Worm (Caenorhabditis elegans): Measurements from ENCODE around the gene srbc-17.
A peak's percentile ranks its signal among the peaks of the same experiment; 100 is the strongest.

Gene srbc-17

DNA sequence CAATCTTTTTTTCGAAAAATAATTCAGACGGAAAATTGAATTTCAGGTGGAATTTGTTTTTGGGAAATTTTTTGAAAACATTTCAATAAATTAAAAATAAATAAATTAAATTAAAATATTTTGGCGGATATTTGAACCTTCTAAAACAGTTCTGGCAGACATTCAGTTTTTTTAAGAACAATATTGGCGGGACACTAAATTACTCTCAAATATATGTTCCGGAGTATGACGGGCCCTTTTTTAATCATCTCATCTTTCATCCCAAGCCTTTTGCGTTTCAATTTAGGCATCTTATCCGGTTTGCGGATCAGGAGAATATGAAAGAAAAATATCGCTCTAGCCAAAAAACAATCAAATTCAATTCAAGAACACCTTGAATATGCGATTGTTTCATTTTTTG, 29.3 kb downstream of the srbc-17 start, which contains the start of gene svh-11:
Gene svh-11 (plus strand): TSS at position 301 of the 400 bp plus-strand sequence.
- no peak for TF ChIP-seq ama-1 (optimal IDR thresholded peaks at IDR 0.05)
- no peak for TF ChIP-seq skn-1 (tag; optimal IDR thresholded peaks at IDR 0.05)
- no peak for TF ChIP-seq mab-9 (GFP tag; IDR thresholded peaks at IDR 0.05)
- no peak for TF ChIP-seq mef-2 (tag; optimal IDR thresholded peaks at IDR 0.05)
- no peak for TF ChIP-seq vab-15 (tag; optimal IDR thresholded peaks at IDR 0.05)
- TF ChIP-seq unc-62 (GFP tag; optimal IDR thresholded peaks at IDR 0.05) = no peak
- no peak for TF ChIP-seq F16B12.6 (tag; optimal IDR thresholded peaks at IDR 0.05)
- no peak for TF ChIP-seq ceh-8 (GFP tag; optimal IDR thresholded peaks at IDR 0.05)
- TF ChIP-seq zag-1 (tag; optimal IDR thresholded peaks at IDR 0.05) = no peak

DNA sequence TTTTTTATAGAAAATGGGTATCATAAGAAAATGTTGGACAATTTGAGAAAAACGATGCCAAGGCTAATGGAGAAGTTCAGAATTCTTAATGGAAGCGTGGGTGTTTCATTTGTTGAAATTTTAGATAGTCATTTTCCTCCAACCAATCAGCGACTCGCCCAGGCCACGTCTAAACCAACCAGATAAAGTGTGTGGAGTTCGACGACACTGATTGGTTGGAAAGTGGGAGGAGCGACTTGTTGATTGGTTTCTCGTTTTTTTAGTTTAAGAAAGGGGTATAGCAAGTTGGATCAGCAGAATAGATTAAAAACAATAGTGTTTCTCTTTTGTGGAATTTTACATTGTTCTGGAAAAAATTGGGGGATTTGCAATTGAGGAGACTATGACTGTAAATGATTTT, 30.0 kb downstream of the srbc-17 start:
- no peak for TF ChIP-seq isw-1 (GFP tag; IDR thresholded peaks at IDR 0.05)
- TF ChIP-seq C16A3.4 (tag; optimal IDR thresholded peaks at IDR 0.05) = no peak
- TF ChIP-seq sox-4 (tag; optimal IDR thresholded peaks at IDR 0.05) = no peak
- TF ChIP-seq nhr-84 (tag; optimal IDR thresholded peaks at IDR 0.05) = no peak
- no peak for TF ChIP-seq irx-1 (tag; optimal IDR thresholded peaks at IDR 0.05)
- TF ChIP-seq lin-35 (GFP tag; optimal IDR thresholded peaks at IDR 0.05) = no peak
- TF ChIP-seq fkh-8 (tag; optimal IDR thresholded peaks at IDR 0.05) = no peak
- TF ChIP-seq ztf-4 (tag; optimal IDR thresholded peaks at IDR 0.05) = no peak
- no peak for TF ChIP-seq swsn-7 (tag; optimal IDR thresholded peaks at IDR 0.05)
- TF ChIP-seq elt-2 (tag; optimal IDR thresholded peaks at IDR 0.05) = no peak
- no peak for TF ChIP-seq ceh-82 (tag; optimal IDR thresholded peaks at IDR 0.05)
- no peak for TF ChIP-seq ceh-90 (tag; optimal IDR thresholded peaks at IDR 0.05)
- TF ChIP-seq ets-5 (GFP tag; IDR thresholded peaks at IDR 0.05) = no peak
- TF ChIP-seq C34B4.2 (tag; optimal IDR thresholded peaks at IDR 0.05) = no peak
- TF ChIP-seq snpc-4 (tag; optimal IDR thresholded peaks at IDR 0.05) = no peak
- TF ChIP-seq mab-9 (GFP tag; IDR thresholded peaks at IDR 0.05) = no peak

DNA sequence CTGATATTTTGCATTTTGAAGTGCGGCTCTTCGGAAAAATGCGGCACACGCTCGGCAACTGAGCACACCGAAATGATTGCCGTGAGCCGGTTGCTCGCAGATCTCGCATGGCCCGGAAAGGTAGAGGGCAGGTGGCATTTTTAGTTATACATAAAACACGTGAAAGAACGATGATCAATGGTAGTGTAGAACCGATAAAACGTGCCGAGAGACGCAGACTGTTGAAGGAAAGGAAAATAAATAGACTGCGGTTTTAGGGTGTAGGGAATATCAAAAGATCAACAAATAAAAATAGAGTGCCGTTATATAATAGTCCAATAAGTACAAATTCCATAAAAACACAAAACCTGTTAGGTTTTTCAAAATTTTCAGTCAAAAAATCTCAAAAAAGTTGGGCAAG, 34.4 kb downstream of the srbc-17 start, which contains the start of gene nhr-133:
Gene nhr-133 (minus strand): TSS at position 183 of the 400 bp plus-strand sequence.
- TF ChIP-seq jun-1 (tag; optimal IDR thresholded peaks at IDR 0.05) (no peak), irx-1 (tag; optimal IDR thresholded peaks at IDR 0.05) (no peak), elt-2 (tag; optimal IDR thresholded peaks at IDR 0.05) (peak; percentile 9), lin-14 (GFP tag; optimal IDR thresholded peaks at IDR 0.05) (no peak), nhr-19 (GFP tag; conservative IDR thresholded peaks at IDR 0.05) (no peak), mdl-1 (tag; optimal IDR thresholded peaks at IDR 0.05) (peak in 1 of 2 experiments; percentile 62), nhr-20 (tag; optimal IDR thresholded peaks at IDR 0.05) (peak; percentile 73), sup-37 (GFP tag; optimal IDR thresholded peaks at IDR 0.05) (no peak), lin-35 (GFP tag; optimal IDR thresholded peaks at IDR 0.05) (peak in 1 of 2 experiments; percentile 45), snu-23 (GFP tag; optimal IDR thresholded peaks at IDR 0.05) (peak; percentile 39), efl-1 (optimal IDR thresholded peaks at IDR 0.05) (peak in 1 of 2 experiments; percentile 17), efl-1 (GFP tag; optimal IDR thresholded peaks at IDR 0.05 in 1 of 2) (no peak), mep-1 (tag; optimal IDR thresholded peaks at IDR 0.05) (no peak), blmp-1 (tag; optimal IDR thresholded peaks at IDR 0.05) (peak; percentile 22), unc-86 (tag; optimal IDR thresholded peaks at IDR 0.05) (no peak), aha-1 (tag; optimal IDR thresholded peaks at IDR 0.05) (no peak), dpl-1 (GFP tag; optimal IDR thresholded peaks at IDR 0.05) (peak in 2 of 3 experiments; percentile 2 to 8)

ce11 chrV:2214428-2215038, 37.0 kb downstream of the srbc-17 start, which contains the start of gene nhr-184:
TSS of gene nhr-184 (minus strand) at chrV:2214478.
- TF ChIP-seq swsn-7 (tag; optimal IDR thresholded peaks at IDR 0.05) (no peak), jun-1 (tag; optimal IDR thresholded peaks at IDR 0.05) (no peak), snu-23 (GFP tag; optimal IDR thresholded peaks at IDR 0.05) (peak; percentile 2), lsy-2 (tag; optimal IDR thresholded peaks at IDR 0.05) (peak in 1 of 2 experiments; percentile 14), pag-3 (tag; optimal IDR thresholded peaks at IDR 0.05; ENCODE audit: borderline replicate concordance, insufficient read depth) (no peak), nhr-20 (tag; optimal IDR thresholded peaks at IDR 0.05) (peak; percentile 36), ama-1 (optimal IDR thresholded peaks at IDR 0.05) (no peak), ceh-82 (tag; optimal IDR thresholded peaks at IDR 0.05) (no peak), nhr-71 (tag; optimal IDR thresholded peaks at IDR 0.05) (peak; percentile 11), blmp-1 (tag; optimal IDR thresholded peaks at IDR 0.05) (peak; percentile 2), lin-39 (tag; optimal IDR thresholded peaks at IDR 0.05) (no peak), mep-1 (tag; optimal IDR thresholded peaks at IDR 0.05) (peak; percentile 0), efl-1 (optimal IDR thresholded peaks at IDR 0.05) (no peak), efl-1 (GFP tag; optimal IDR thresholded peaks at IDR 0.05 in 1 of 2) (peak in 1 of 2 experiments; percentile 54), pax-3 (tag; optimal IDR thresholded peaks at IDR 0.05) (no peak), skn-1 (tag; optimal IDR thresholded peaks at IDR 0.05) (peak; percentile 34), nhr-76 (tag; optimal IDR thresholded peaks at IDR 0.05) (no peak), Y116A8C.19 (tag; optimal IDR thresholded peaks at IDR 0.05; ENCODE audit: borderline replicate concordance) (no peak), lin-35 (GFP tag; optimal IDR thresholded peaks at IDR 0.05) (peak in 1 of 2 experiments; percentile 16), isw-1 (GFP tag; IDR thresholded peaks at IDR 0.05) (no peak), unc-86 (tag; optimal IDR thresholded peaks at IDR 0.05) (peak; percentile 10)

Measured in whole organism, L1 larva.